Worm (Caenorhabditis elegans) whole organism, midembryonic: ENCODE results near the gene clec-153.

Experiments
- T22C8.4 ChIP-seq: fragments of 200-800 bp; sonication (Bioruptor generic); IDR thresholded peaks from 2 replicates; pipeline ENCODE4 v1.3.6; 2022; ENCODE audit warnings: missing genetic modification characterization, missing compliant biosample characterization
- cog-1 ChIP-seq: sonication (generic microtip); optimal IDR thresholded peaks from 2 replicates; lab custom pipeline; 2016; ENCODE audit warnings: missing genetic modification characterization, missing compliant biosample characterization
- flt-1 ChIP-seq: fragments of 200-800 bp; sonication (Bioruptor generic); IDR thresholded peaks from 2 replicates; pipeline ENCODE4 v1.3.6; 2022; ENCODE audit warnings: missing genetic modification characterization, missing compliant biosample characterization
- klf-2 ChIP-seq: fragments of 200-800 bp; sonication (Bioruptor generic); conservative IDR thresholded peaks from 2 replicates; pipeline ENCODE4 v1.3.6; 2022; ENCODE audit warnings: missing genetic modification reagents, missing genetic modification characterization, missing compliant biosample characterization
- med-1 ChIP-seq: sonication (generic microtip); optimal IDR thresholded peaks from 2 replicates; lab custom pipeline; 2017; ENCODE audit warnings: missing genetic modification characterization, mild to moderate bottlenecking, missing compliant biosample characterization, antibody characterized with exemption, missing genetic modification reagents; ENCODE audit not compliant: insufficient read depth
- ref-1 ChIP-seq: fragments of 200-800 bp; sonication (Bioruptor generic); conservative IDR thresholded peaks from 2 replicates; pipeline ENCODE4 v1.3.6; 2022; ENCODE audit warnings: missing genetic modification reagents, missing genetic modification characterization, missing compliant biosample characterization
- tab-1 ChIP-seq: fragments of 200-800 bp; sonication (Bioruptor generic); IDR thresholded peaks from 2 replicates; pipeline ENCODE4 v1.3.6; 2022; ENCODE audit warnings: missing genetic modification characterization, missing compliant biosample characterization
- ztf-23 ChIP-seq: fragments of 200-800 bp; sonication (Bioruptor generic); IDR thresholded peaks from 2 replicates; pipeline ENCODE4 v1.3.6; 2022; ENCODE audit warnings: missing genetic modification reagents, missing genetic modification characterization, missing compliant biosample characterization
- ztf-29 ChIP-seq: fragments of 200-800 bp; sonication (Bioruptor generic); IDR thresholded peaks from 2 replicates; pipeline ENCODE4 v1.3.6; 2022; ENCODE audit warnings: missing genetic modification reagents, missing genetic modification characterization, missing compliant biosample characterization

clec-153 gene

DNA sequence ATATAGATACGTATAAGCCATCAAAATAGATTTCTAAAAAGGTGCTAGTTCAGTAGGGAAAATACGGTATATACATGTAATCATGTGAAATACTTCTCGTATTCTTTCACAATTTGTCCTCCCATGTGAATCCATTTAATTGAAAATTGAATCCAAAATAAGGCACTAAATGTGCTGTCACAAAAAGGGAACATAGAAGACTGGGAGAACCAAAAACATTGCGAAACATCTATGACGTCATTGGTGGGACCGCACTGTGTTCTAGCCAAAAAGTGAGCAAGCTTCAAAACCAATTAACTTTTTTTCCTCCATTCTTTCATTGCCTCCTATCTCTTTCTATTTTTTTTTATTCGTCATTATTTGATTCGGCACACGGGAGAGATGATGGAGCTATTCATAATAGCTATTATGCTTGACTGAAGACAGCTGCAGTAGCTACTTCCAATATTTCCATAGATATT is 23.4 kb downstream of the clec-153 start, which contains the start of gene cdka-1:
cdka-1 (plus strand) TSS at position 411 of the 461 bp plus-strand sequence.
- TF ChIP-seq cog-1 (tag; lab: Kevin White, UChicago) (no peak), ztf-23 (GFP tag; lab: Robert Waterston, UW) (no peak), ztf-29 (GFP tag; lab: Robert Waterston, UW) (no peak), klf-2 (no peak), T22C8.4 (GFP tag; lab: Robert Waterston, UW) (no peak), ref-1 (no peak), tab-1 (GFP tag; lab: Robert Waterston, UW) (no peak)

DNA sequence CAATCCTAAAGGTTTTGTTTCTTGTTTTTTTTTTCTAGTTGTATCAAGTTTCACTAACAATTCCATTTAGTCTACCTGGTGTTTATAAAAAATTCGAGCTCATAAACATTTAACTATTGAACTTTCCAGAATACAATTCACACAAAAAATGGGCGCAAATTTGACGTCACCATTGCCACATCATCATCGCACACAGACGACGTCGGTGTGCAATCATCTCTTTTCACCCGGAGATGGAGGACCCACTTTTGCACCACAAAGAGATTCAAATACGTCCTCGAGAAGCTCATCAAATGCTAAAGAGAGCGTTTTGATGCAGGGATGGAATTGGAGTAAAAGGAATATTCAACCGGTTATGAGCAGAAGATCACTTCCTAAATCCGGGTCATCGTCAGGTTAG is 24.4 kb downstream of the clec-153 start:
- TF ChIP-seq T22C8.4 (GFP tag; lab: Robert Waterston, UW) (no peak), med-1 (GFP tag; lab: Kevin White, UChicago) (no peak), ztf-29 (GFP tag; lab: Robert Waterston, UW) (no peak), flt-1 (GFP tag; lab: Robert Waterston, UW) (no peak), ref-1 (no peak), klf-2 (no peak), ztf-23 (GFP tag; lab: Robert Waterston, UW) (no peak), tab-1 (GFP tag; lab: Robert Waterston, UW) (no peak), cog-1 (tag; lab: Kevin White, UChicago) (no peak)

DNA sequence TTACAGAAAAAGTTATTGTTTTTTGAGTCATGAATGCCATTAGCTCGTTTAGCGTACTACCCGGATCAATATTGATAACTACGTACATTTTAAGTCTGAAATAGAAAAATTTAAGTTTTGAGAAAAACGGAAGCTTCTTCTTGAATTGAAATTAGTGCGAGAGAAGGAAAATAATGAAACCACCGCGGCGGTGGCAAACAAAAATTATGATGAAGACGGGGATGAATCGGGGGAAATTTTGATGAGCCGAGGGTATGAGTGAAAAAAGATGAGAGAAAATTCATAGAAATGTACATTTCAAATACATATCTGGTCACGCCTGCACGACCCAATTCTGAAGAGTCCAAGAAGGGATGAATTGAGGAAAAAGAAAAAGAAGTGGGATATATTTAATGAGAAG is 30.2 kb downstream of the clec-153 start, which contains the start of gene T23F11.4:
T23F11.4 (minus strand) TSS at position 101 of the 400 bp plus-strand sequence.
- TF ChIP-seq ztf-29 (GFP tag; lab: Robert Waterston, UW) (no peak), ztf-23 (GFP tag; lab: Robert Waterston, UW) (no peak), klf-2 (no peak), tab-1 (GFP tag; lab: Robert Waterston, UW) (no peak), T22C8.4 (GFP tag; lab: Robert Waterston, UW) (no peak), cog-1 (tag; lab: Kevin White, UChicago) (no peak), med-1 (GFP tag; lab: Kevin White, UChicago) (no peak)

DNA sequence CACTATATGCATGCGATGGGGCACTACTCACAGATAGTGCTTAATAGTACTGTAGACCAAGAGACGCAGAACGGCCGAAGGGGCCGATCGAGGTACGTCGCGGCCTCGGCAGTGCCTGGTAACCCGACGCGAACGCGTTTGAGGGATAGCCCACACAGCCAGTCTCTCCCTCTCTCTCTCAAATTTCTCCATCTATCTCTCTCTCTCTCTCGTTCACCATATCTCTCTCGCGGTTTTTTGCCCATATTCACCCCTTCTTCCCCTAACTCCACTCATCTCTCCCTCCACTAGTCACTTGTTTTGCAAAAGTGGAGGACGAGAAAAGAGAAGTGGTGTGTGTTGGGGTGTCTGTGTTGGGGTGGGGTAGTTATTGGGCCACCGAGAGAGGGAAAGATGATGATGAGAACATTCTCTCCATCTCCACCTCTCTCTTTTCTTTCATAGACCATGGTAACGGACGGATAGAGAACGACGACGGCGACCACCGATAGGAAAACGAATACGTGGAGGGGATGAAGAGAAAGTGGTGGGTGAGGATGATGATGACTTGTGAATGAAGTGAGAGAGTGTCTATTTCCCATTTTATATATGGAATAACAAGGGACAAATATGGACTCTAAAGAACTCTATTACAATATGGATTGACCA is 31.8 kb downstream of the clec-153 start:
- no peak for TF ChIP-seq T22C8.4 (GFP tag; lab: Robert Waterston, UW)
- 0 out of 2 replicates have a peak, but pooled peaks have one; percentile 37 for TF ChIP-seq klf-2
- peak; percentile 62; the same call in 1 of the 2 replicates for TF ChIP-seq flt-1 (GFP tag; lab: Robert Waterston, UW)
- no peak for TF ChIP-seq med-1 (GFP tag; lab: Kevin White, UChicago)

DNA sequence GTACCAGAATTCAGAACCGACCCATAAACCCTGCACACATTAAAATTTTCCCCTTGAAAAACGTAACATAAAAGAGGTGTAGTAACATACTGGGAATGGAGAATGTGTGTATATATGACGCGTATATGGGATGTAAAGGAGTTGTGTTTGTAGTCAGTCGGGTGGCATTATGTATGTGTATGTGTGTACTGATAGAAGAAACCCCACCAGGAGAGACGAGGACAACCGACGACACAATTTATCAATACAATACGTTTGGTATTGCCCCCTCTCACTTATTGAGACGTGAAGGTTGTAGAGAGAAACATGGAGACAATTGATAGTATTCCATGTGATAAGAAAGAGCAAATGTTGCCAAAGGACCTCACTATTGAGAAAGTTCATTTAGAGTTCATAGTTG is 33.0 kb downstream of the clec-153 start:
- TF ChIP-seq cog-1 (tag; lab: Kevin White, UChicago) (no peak), T22C8.4 (GFP tag; lab: Robert Waterston, UW) (no peak), ref-1 (no peak), tab-1 (GFP tag; lab: Robert Waterston, UW) (no peak), ztf-23 (GFP tag; lab: Robert Waterston, UW) (no peak), flt-1 (GFP tag; lab: Robert Waterston, UW) (no peak), med-1 (GFP tag; lab: Kevin White, UChicago) (no peak), ztf-29 (GFP tag; lab: Robert Waterston, UW) (no peak), klf-2 (no peak)

DNA sequence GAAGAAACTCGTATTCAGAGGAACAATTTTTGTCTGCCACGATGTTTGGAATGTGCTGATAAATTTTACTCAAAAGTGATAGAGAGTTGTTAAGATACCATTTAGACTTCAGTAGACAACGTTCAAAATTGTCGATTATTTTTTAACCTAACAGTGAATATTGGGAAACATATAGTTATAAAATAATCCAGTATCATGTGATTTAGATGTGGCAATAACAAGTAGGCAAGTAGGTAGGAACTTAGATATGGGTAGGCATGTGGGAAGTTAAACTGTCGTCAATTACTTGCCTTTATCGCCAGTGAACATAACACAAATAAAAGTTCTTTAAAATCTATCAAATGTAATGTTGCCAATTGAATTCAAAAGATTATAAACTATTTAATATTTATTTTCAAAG is 36.4 kb downstream of the clec-153 start, which contains the start of gene T23F11.11:
T23F11.11 (minus strand) TSS at position 101 of the 400 bp plus-strand sequence.
- TF ChIP-seq ztf-29 (GFP tag; lab: Robert Waterston, UW) = no peak
- TF ChIP-seq ref-1 = no peak
- TF ChIP-seq tab-1 (GFP tag; lab: Robert Waterston, UW) = no peak
- TF ChIP-seq T22C8.4 (GFP tag; lab: Robert Waterston, UW) = no peak
- no peak for TF ChIP-seq klf-2
- no peak for TF ChIP-seq cog-1 (tag; lab: Kevin White, UChicago)
- TF ChIP-seq ztf-23 (GFP tag; lab: Robert Waterston, UW) = no peak

DNA sequence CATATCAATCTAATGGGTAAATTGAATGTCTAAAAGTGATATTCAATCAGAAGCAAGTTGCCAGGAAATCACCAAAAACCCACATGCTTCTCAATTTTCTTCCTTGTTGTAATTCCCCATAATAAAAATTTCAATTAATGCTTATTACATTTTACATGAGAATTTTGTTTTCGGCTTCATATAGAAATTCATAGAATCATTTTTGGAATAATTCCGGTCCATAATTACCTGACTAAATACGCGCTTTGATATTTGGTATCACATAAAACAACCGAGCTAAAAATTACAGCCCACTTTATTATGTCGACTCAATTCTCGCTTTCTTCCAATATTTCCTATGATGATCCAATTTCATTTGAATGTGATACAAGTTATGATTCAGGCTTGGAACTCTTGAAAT is 36.9 kb downstream of the clec-153 start, which contains the start of gene srg-13:
srg-13 (plus strand) TSS at position 301 of the 400 bp plus-strand sequence.
- TF ChIP-seq flt-1 (GFP tag; lab: Robert Waterston, UW) = no peak
- no peak for TF ChIP-seq cog-1 (tag; lab: Kevin White, UChicago)
- TF ChIP-seq med-1 (GFP tag; lab: Kevin White, UChicago) = no peak
- TF ChIP-seq tab-1 (GFP tag; lab: Robert Waterston, UW) = no peak
- TF ChIP-seq ref-1 = no peak
- no peak for TF ChIP-seq ztf-23 (GFP tag; lab: Robert Waterston, UW)
- no peak for TF ChIP-seq T22C8.4 (GFP tag; lab: Robert Waterston, UW)
- no peak for TF ChIP-seq ztf-29 (GFP tag; lab: Robert Waterston, UW)
- no peak for TF ChIP-seq klf-2

DNA sequence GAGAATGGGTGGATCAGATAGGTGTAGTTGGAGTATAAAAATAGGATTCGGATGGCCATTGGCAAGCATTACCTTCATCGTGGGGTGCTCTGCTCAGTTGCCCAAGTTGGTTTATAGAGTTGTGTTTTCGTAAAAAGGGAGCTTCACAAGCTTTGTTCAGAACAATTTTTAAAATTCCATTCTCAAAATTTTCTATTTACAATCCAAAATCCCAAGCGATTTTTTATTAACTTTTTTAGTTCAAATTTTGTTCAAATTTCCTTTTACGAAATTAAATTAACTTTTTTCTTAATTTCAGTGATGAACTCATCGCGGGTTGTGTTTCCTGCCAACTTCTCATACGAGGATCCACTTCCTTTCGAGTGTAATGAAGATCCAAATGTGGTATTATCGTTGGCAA is 42.4 kb downstream of the clec-153 start, which contains the start of gene srg-10:
srg-10 (plus strand) TSS at position 301 of the 400 bp plus-strand sequence.
- TF ChIP-seq T22C8.4 (GFP tag; lab: Robert Waterston, UW) (no peak), klf-2 (no peak), ref-1 (no peak)

DNA sequence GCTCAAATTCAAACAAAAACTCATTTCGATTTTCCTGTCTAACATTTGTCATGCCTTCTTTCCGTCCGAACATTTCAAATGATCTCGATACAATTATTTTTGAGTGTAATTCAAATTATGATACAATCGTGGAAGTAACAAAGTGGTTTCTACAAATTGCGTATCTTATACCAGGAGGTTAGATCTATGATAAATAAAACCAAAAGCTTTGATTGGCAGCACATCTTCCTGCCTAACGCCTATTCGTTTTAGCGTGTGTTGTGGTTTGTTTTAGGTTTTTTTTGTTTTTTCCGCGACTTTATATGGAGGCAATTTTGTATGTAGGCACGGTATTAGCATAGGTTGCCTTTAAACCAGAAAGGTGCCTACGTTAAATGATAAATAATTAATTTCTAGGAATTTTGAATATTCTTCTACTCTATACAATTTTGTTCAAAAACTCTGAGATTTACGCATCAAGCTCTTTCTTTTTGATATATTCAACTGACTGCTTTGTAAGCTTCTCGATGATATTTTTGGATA is 45.0 kb downstream of the clec-153 start, which contains the start of gene srg-11:
srg-11 (plus strand) TSS at position 51 of the 522 bp plus-strand sequence.
- no peak for TF ChIP-seq ztf-23 (GFP tag; lab: Robert Waterston, UW)
- no peak for TF ChIP-seq klf-2
- TF ChIP-seq cog-1 (tag; lab: Kevin White, UChicago) = no peak
- TF ChIP-seq ref-1 = no peak
- TF ChIP-seq tab-1 (GFP tag; lab: Robert Waterston, UW) = no peak
- no peak for TF ChIP-seq T22C8.4 (GFP tag; lab: Robert Waterston, UW)
- no peak for TF ChIP-seq flt-1 (GFP tag; lab: Robert Waterston, UW)
- no peak for TF ChIP-seq med-1 (GFP tag; lab: Kevin White, UChicago)
- TF ChIP-seq ztf-29 (GFP tag; lab: Robert Waterston, UW) = no peak
